Worm (Caenorhabditis elegans): ENCODE results near the gene F10D2.10.

ce11 chrV:7136859-7137258, 19.1 kb downstream of the F10D2.10 start:
- no peak for TF ChIP-seq nhr-76 (tag; optimal IDR thresholded peaks at IDR 0.05)
- no peak for TF ChIP-seq ceh-43 (GFP tag; optimal IDR thresholded peaks at IDR 0.05)
- no peak for TF ChIP-seq sem-2 (GFP tag; optimal IDR thresholded peaks at IDR 0.05)
- no peak for TF ChIP-seq mls-2 (tag; optimal IDR thresholded peaks at IDR 0.05)
- no peak for TF ChIP-seq lsy-2 (tag; optimal IDR thresholded peaks at IDR 0.05)
- TF ChIP-seq mab-5 (tag; optimal IDR thresholded peaks at IDR 0.05), result no peak

Measured in whole organism, mixed stage, embryonic.